Fruit fly (Drosophila melanogaster) whole organism: Measurements from ENCODE around the gene Rpn5.

Experiments
- CG8478 ChIP-seq: fragments of >200 bp; optimal IDR thresholded peaks from 2 replicates; lab custom pipeline; 2018; ENCODE audit warnings: inconsistent platforms
- usp ChIP-seq: fragments of >200 bp; optimal IDR thresholded peaks from 2 replicates; lab custom pipeline; 2017; ENCODE audit warnings: missing biosample characterization, missing genetic modification characterization, mixed read lengths

DNA sequence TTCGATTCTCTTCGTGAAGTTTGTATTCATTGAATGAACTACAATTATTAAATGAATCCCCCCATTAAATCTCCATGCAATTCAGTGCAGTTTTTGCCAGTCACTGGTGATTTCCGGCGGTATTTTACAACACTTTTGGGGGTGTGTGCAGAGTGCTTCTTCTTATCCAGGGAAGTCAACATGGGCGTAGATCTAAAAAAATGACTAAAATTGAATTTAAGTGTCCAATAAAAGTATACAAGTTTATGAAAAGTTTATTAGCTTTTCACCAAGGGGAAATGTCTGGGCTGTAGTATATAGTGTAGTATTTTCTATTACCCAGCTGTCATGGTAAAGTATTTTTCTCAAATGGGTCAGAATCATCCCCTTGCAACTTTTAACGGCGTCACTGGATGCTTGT lies 2.2 kb downstream of the Rpn5 start, which contains the start of gene Hpf1:
- no peak for TF ChIP-seq CG8478 (lab: Kevin White, UChicago)
- TF ChIP-seq usp (GFP tag; lab: Kevin White, UChicago): no peak
